Worm (Caenorhabditis elegans) whole organism, L3 larva: Measurements from ENCODE around the gene tth-1.

Experiments
- fkh-10 ChIP-seq: sonication (generic microtip); optimal IDR thresholded peaks from 2 replicates; lab custom pipeline; 2017; ENCODE audit warnings: missing biosample characterization, missing genetic modification reagents, missing genetic modification characterization
- nhr-67 ChIP-seq: fragments of 150-350 bp; optimal IDR thresholded peaks from 2 replicates; lab custom pipeline; 2014; ENCODE audit warnings: missing biosample characterization, missing genetic modification characterization
- nhr-77 ChIP-seq: fragments of 150-350 bp; optimal IDR thresholded peaks from 2 replicates; lab custom pipeline; 2014; ENCODE audit warnings: missing biosample characterization, missing genetic modification characterization

DNA sequence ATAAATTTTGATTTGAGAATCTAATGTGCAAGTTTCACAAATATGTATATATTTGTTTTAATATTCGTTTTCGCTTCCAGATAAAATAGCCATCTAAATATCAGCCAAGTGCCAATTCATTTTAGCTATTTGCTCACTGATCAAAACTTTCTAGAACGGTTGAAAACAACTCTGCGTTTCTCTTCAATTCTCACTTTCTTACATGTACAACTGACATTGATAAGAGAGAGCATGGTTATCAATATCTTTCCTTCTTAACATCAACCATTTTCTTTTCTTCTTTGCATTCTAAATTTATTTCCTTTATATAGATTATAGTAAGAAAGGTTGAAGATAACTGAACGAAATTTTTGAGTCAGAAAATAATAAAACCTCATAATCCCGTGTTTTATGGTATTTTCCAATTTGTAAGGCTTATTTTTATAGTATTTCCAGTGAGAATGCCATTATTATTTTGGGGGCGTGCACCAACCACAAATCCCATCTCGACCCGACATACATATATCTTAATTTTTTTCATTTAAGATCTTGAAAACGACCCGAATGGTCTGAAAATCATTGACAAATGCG, 4.9 kb upstream of the tth-1 start, which contains the start of gene F08F1.3:
- TF ChIP-seq nhr-77 (tag; lab: Kevin White, UChicago) (no peak), nhr-67 (tag; lab: Kevin White, UChicago) (no peak), fkh-10 (GFP tag; lab: Kevin White, UChicago) (no peak)
